Worm (Caenorhabditis elegans): ENCODE measurements around the gene srx-80.

The srx-80 gene

DNA sequence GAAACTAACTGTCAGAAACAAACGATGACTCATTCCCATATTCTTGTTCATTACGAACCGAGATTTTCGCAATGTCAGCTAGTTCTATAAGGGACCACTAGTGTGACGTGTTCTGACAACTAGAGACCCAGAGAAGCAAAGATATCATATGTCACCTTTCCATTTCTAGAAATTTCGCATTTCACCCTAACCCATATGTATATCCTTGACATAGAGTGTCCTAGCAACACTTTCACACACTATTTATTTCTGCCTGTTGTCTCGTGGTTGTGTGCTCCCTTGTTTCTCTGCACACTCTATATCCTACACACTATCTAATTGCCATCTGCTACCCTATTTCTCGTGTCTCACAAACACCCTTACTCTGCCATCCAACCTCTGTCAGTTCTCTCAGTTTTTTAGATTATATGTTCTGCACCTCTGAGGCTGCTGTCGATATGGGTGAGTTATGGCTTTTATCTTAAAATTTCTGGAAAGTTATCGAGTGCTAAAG is 44.6 kb upstream of the srx-80 start, which contains the start of the genes F38B7.17 and F38B7.3 (continued):
- TF ChIP-seq sdz-12 (GFP tag; optimal IDR thresholded peaks at IDR 0.05): no peak
- TF ChIP-seq T26A8.4 (GFP tag; IDR thresholded peaks at IDR 0.05): no peak
- peak; percentile 55 for TF ChIP-seq dmd-6 (GFP tag; IDR thresholded peaks at IDR 0.05)
- TF ChIP-seq daf-16 (GFP tag; optimal IDR thresholded peaks at IDR 0.05): no peak
- TF ChIP-seq daf-16 (tag; optimal IDR thresholded peaks at IDR 0.05): peak; percentile 85
- TF ChIP-seq nhr-77 (tag; optimal IDR thresholded peaks at IDR 0.05): no peak
- TF ChIP-seq gei-8 (GFP tag; optimal IDR thresholded peaks at IDR 0.05): no peak
- TF ChIP-seq nhr-111 (GFP tag; optimal IDR thresholded peaks at IDR 0.05): no peak
- no peak for TF ChIP-seq daf-19 (GFP tag; conservative IDR thresholded peaks at IDR 0.05)
- TF ChIP-seq lsy-2 (tag; optimal IDR thresholded peaks at IDR 0.05): peak in 1 of 2 experiments; percentile 61
- TF ChIP-seq lin-15B (tag; optimal IDR thresholded peaks at IDR 0.05): no peak
- TF ChIP-seq tra-1 (GFP tag; IDR thresholded peaks at IDR 0.05): no peak
- no peak for TF ChIP-seq spr-1 (tag; optimal IDR thresholded peaks at IDR 0.05)
- TF ChIP-seq zfp-3 (GFP tag; conservative IDR thresholded peaks at IDR 0.05): no peak
- TF ChIP-seq spr-3 (GFP tag; optimal IDR thresholded peaks at IDR 0.05): no peak
- TF ChIP-seq F37D6.2 (tag; optimal IDR thresholded peaks at IDR 0.05): no peak
- no peak for TF ChIP-seq pha-4 (GFP tag; IDR thresholded peaks at IDR 0.05)
- TF ChIP-seq pha-4 (tag; optimal IDR thresholded peaks at IDR 0.05): no peak
- TF ChIP-seq lin-13 (GFP tag; optimal IDR thresholded peaks at IDR 0.05): no peak
- TF ChIP-seq snpc-1.2 (GFP tag; IDR thresholded peaks at IDR 0.05): no peak
- peak; percentile 17 for TF ChIP-seq nhr-48 (tag; optimal IDR thresholded peaks at IDR 0.05)
- peak; percentile 27 for TF ChIP-seq dpl-1 (GFP tag; optimal IDR thresholded peaks at IDR 0.05)

DNA sequence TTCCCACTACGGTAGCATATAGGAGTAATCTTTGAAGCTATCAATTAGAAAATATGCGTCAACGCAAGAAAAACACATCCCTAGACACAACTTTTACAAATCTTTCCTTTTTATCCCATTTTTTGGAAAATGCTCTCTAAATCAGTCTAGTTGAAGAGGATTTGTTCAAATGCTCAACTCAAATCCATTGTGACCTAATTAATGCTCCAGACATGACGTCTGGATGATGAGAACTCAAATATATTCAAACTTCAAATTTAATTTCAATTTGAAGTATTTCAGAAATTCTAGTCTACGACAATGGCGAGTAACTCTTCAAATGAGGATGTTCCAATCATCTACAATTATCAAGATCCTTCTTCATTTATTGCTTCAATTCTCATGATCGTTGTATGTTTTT is 41.1 kb upstream of the srx-80 start, which contains the start of gene srx-85:
Gene srx-85 (plus strand): TSS at position 301 of the 400 bp plus-strand sequence.
- TF ChIP-seq nhr-76 (tag; optimal IDR thresholded peaks at IDR 0.05) (no peak), hlh-30 (tag; optimal IDR thresholded peaks at IDR 0.05; ENCODE audit: insufficient read depth) (no peak), sdz-12 (GFP tag; optimal IDR thresholded peaks at IDR 0.05) (no peak), F26F4.8 (GFP tag; conservative IDR thresholded peaks at IDR 0.05) (no peak), zfp-3 (GFP tag; conservative IDR thresholded peaks at IDR 0.05) (no peak), lin-29 (GFP tag; IDR thresholded peaks at IDR 0.05) (no peak), saeg-2 (GFP tag; IDR thresholded peaks at IDR 0.05) (no peak), mxl-3 (GFP tag; optimal IDR thresholded peaks at IDR 0.05) (no peak)

DNA sequence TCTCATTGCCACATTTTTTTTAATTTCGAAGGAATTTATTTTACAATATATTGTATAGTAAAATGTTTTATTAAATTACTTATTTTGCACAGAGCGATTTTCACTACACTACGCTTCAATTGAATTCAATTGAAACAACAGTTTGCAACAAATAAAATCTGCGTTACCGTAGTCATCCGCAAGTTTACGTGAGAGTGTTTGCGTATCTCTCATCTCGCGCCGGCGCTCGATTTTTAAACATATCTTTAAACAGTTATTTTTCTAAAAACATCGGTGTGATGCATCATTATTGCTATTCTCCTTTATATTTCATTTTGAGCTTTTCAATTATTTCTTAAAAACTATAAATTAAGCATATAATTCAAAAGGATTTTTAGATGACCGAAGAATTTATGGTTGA is 39.3 kb upstream of the srx-80 start, which contains the start of gene duo-1:
Gene duo-1 (plus strand): TSS at position 371 of the 400 bp plus-strand sequence.
- no peak for TF ChIP-seq tra-1 (GFP tag; IDR thresholded peaks at IDR 0.05)
- peak; percentile 46 for TF ChIP-seq unc-130 (GFP tag; optimal IDR thresholded peaks at IDR 0.05)

DNA sequence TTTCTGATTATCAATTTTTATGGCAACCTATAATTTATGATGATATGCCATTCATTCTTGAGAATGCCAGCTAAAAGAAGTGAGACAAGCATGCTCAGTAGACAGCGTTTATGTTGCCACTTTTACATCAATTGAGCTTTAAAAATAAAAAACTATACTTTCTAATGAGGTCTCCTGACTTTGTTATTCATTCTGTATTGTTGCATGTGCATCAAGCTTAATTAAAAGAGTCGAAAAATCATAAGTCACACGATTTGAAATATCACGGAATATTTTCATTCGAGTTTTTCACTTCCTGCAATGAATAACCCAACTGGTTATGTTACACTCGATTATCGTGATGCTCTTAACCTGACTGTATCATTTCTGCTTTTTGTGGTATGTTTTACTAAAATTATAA is 30.9 kb upstream of the srx-80 start, which contains the start of gene srx-86:
Gene srx-86 (plus strand): TSS at position 301 of the 400 bp plus-strand sequence.
- TF ChIP-seq hlh-11 (tag; optimal IDR thresholded peaks at IDR 0.05) (no peak), unc-39 (tag; optimal IDR thresholded peaks at IDR 0.05) (no peak), ctbp-1 (GFP tag; IDR thresholded peaks at IDR 0.05) (no peak), tra-1 (GFP tag; IDR thresholded peaks at IDR 0.05) (no peak), saeg-2 (GFP tag; IDR thresholded peaks at IDR 0.05) (no peak), F10B5.3 (tag; optimal IDR thresholded peaks at IDR 0.05) (no peak), ZK546.5 (tag; optimal IDR thresholded peaks at IDR 0.05) (no peak), nhr-237 (tag; optimal IDR thresholded peaks at IDR 0.05) (no peak), dmd-9 (GFP tag; IDR thresholded peaks at IDR 0.05) (no peak), zip-11 (GFP tag; IDR thresholded peaks at IDR 0.05) (no peak), mes-2 (tag; optimal IDR thresholded peaks at IDR 0.05; ENCODE audit: poor library complexity, severe bottlenecking) (no peak), nhr-42 (GFP tag; IDR thresholded peaks at IDR 0.05) (no peak), madf-5 (GFP tag; IDR thresholded peaks at IDR 0.05) (no peak), lir-3 (tag; optimal IDR thresholded peaks at IDR 0.05) (no peak), ceh-62 (tag; optimal IDR thresholded peaks at IDR 0.05) (no peak)
